Worm (Caenorhabditis elegans): Measurements from ENCODE around the gene srh-68.

The srh-68 gene

ce11 chrII:12507038-12507437 lies at the start of gene srh-68:
Gene srh-68, plus strand, starts transcription at chrII:12507338.
- TF ChIP-seq tab-1 (GFP tag; IDR thresholded peaks at IDR 0.05) (no peak), ztf-23 (GFP tag; IDR thresholded peaks at IDR 0.05) (no peak), med-1 (GFP tag; optimal IDR thresholded peaks at IDR 0.05; ENCODE audit: insufficient read depth) (no peak), ztf-29 (GFP tag; IDR thresholded peaks at IDR 0.05) (no peak), ref-1 (GFP tag; conservative IDR thresholded peaks at IDR 0.05) (no peak), T22C8.4 (GFP tag; IDR thresholded peaks at IDR 0.05) (no peak), klf-2 (GFP tag; conservative IDR thresholded peaks at IDR 0.05) (no peak), cog-1 (tag; optimal IDR thresholded peaks at IDR 0.05) (no peak), flt-1 (GFP tag; IDR thresholded peaks at IDR 0.05) (no peak)

DNA sequence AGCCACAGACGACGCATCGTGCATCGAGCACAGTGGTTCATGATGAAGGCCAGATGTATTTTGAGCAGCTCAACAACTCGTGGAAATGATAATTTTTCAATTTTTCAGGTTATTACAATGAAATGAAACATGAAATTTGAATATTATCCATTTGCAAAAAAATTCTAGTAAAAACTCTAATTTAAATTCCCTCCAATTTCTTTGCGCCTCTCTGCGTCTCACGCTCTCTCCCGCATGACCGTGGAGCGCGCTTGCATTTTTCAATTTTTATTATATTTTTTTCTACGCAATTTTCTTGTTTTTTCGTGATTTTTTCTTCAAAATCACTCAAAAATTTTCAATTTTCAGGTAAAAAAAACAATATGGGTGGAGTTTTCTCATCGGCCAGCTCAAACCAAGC lies 47.7 kb upstream of the srh-68 start, which contains the start of gene tag-281:
TSS of gene tag-281 (plus strand) at position 340 of the 400 bp plus-strand sequence.
- TF ChIP-seq cog-1 (tag; optimal IDR thresholded peaks at IDR 0.05) = peak; percentile 48
- no peak for TF ChIP-seq tab-1 (GFP tag; IDR thresholded peaks at IDR 0.05)
- TF ChIP-seq ztf-23 (GFP tag; IDR thresholded peaks at IDR 0.05) = 0 out of 2 replicates have a peak, but pooled peaks have one; percentile 44

DNA sequence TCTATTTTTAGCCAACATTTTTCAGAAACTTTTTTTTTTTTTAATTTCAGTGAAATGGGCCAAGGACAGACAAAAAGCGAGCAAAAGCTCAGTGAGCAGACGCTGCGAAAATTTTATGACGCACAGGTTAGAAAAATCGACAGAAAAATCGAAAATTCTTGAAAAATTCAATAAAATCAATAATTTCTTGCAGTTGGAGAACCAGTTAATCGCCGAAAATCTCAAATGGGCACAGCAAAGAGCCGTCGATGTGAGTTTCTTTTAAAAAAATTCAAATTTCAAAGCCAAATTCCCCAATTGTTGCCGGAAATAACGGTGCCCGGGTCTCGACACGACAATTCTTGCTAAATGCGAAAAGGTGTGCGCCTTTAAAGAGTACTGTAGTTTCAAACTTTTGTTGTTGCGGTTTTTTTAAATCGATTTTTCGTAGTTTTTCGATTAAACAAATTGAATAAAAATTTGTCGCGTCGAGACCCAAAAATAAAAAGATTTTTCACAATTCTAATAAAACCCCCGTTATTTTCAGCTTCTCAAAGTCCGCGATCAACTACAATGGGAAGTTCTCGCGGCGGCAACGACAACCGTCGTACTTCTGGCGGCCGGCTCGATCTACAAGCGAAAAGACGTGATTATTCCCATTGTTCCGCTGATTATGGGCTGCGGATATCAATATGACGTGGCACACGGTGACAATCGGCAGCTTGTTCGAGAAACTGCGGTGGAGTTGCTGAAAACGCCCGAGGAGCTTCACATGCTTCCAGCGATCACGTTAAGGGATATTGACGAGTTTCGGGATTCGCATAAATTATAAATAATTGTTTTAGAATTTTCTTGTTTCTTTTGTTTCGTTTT lies 46.3 kb upstream of the srh-68 start, which contains the start of gene tag-280:
TSS of gene tag-280 (plus strand) at position 51 of the 852 bp plus-strand sequence.
- TF ChIP-seq cog-1 (tag; optimal IDR thresholded peaks at IDR 0.05) (no peak), tab-1 (GFP tag; IDR thresholded peaks at IDR 0.05) (no peak), med-1 (GFP tag; optimal IDR thresholded peaks at IDR 0.05; ENCODE audit: insufficient read depth) (no peak), ztf-23 (GFP tag; IDR thresholded peaks at IDR 0.05) (no peak), T22C8.4 (GFP tag; IDR thresholded peaks at IDR 0.05) (no peak), ref-1 (GFP tag; conservative IDR thresholded peaks at IDR 0.05) (no peak), klf-2 (GFP tag; conservative IDR thresholded peaks at IDR 0.05) (no peak), ztf-29 (GFP tag; IDR thresholded peaks at IDR 0.05) (no peak), flt-1 (GFP tag; IDR thresholded peaks at IDR 0.05) (no peak)

DNA sequence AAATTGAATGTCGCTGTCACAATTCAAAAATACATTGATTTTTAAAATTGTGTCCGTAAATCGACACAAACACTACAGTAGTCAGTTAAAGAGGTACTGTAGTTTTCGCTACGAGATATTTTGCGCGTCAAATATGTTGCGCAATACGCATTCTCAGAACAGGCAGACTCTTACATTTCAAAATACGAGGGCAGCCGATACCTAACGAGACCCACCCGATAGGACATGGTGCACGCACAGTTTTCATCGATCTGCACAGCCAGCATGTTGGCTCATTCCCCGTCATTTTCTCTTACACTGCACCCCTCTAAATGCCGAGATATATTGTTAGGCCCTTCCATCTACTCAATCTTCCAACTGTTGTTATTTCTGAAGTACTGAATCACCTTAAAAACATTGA lies 44.9 kb upstream of the srh-68 start, which contains the start of gene F15A4.2:
TSS of gene F15A4.2 (plus strand) at position 301 of the 400 bp plus-strand sequence.
- TF ChIP-seq med-1 (GFP tag; optimal IDR thresholded peaks at IDR 0.05; ENCODE audit: insufficient read depth) (no peak), ztf-29 (GFP tag; IDR thresholded peaks at IDR 0.05) (no peak), ztf-23 (GFP tag; IDR thresholded peaks at IDR 0.05) (no peak), ref-1 (GFP tag; conservative IDR thresholded peaks at IDR 0.05) (no peak), tab-1 (GFP tag; IDR thresholded peaks at IDR 0.05) (no peak), cog-1 (tag; optimal IDR thresholded peaks at IDR 0.05) (no peak), flt-1 (GFP tag; IDR thresholded peaks at IDR 0.05) (no peak), klf-2 (GFP tag; conservative IDR thresholded peaks at IDR 0.05) (no peak), T22C8.4 (GFP tag; IDR thresholded peaks at IDR 0.05) (no peak; the same call in 1 of the 2 replicates)

DNA sequence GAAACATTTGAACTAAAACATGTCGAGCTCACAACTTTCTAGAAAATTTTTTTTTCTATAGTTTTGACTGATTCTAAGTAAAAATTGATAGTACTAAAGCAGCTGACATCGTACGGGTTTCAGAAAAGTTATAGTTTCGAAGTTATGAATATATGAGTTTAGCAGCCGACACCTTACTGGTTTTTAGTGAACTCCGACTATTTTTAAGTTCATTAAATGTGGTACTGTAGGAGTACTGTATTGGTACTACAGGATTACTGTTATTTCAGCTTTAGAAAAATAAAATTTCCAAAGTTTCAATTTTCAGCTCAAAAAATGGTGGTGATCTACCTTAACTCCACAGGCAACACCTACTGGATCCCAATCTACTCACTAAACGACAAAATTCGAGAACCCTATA lies 41.6 kb upstream of the srh-68 start, which contains the start of gene sre-37:
TSS of gene sre-37 (plus strand) at position 301 of the 400 bp plus-strand sequence.
- no peak for TF ChIP-seq cog-1 (tag; optimal IDR thresholded peaks at IDR 0.05)
- no peak for TF ChIP-seq T22C8.4 (GFP tag; IDR thresholded peaks at IDR 0.05)
- no peak for TF ChIP-seq tab-1 (GFP tag; IDR thresholded peaks at IDR 0.05)

DNA sequence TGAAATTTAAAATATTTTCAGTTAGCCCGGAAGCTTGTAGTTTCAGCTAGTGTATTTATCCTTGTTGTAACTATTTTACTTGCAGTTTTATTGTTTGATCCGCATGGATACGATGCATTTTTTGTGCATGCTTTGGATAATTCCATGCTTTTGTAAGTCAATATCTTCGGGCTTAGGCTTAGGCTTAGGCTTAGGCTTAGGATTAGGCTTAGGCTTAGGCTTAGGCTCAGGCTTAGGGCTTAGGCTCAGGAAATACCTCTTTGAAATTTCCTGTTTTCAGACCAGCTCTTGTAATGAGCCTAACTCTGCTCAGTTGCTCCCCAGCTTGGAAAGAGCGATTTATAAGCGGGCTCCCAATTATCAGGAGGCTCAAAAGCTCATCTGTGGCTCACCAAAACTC lies 40.1 kb upstream of the srh-68 start, which contains the start of gene srg-16:
TSS of gene srg-16 (plus strand) at position 87 of the 400 bp plus-strand sequence.
- TF ChIP-seq cog-1 (tag; optimal IDR thresholded peaks at IDR 0.05) (no peak), ztf-23 (GFP tag; IDR thresholded peaks at IDR 0.05) (no peak), ztf-29 (GFP tag; IDR thresholded peaks at IDR 0.05) (no peak), med-1 (GFP tag; optimal IDR thresholded peaks at IDR 0.05; ENCODE audit: insufficient read depth) (no peak), klf-2 (GFP tag; conservative IDR thresholded peaks at IDR 0.05) (no peak), ref-1 (GFP tag; conservative IDR thresholded peaks at IDR 0.05) (no peak)

- TF ChIP-seq tab-1 (GFP tag; IDR thresholded peaks at IDR 0.05) (no peak), ztf-29 (GFP tag; IDR thresholded peaks at IDR 0.05) (no peak), flt-1 (GFP tag; IDR thresholded peaks at IDR 0.05) (no peak), klf-2 (GFP tag; conservative IDR thresholded peaks at IDR 0.05) (no peak), ref-1 (GFP tag; conservative IDR thresholded peaks at IDR 0.05) (no peak), ztf-23 (GFP tag; IDR thresholded peaks at IDR 0.05) (no peak), cog-1 (tag; optimal IDR thresholded peaks at IDR 0.05) (no peak), T22C8.4 (GFP tag; IDR thresholded peaks at IDR 0.05) (no peak), med-1 (GFP tag; optimal IDR thresholded peaks at IDR 0.05; ENCODE audit: insufficient read depth) (no peak)
Measured at ce11 chrII:12471138-12471855, 35.8 kb upstream of the srh-68 start, which contains the start of the genes F15A4.5 and phat-8. Gene F15A4.5, minus strand, starts transcription at chrII:12471238. Gene phat-8, plus strand, starts transcription at chrII:12471805.

DNA sequence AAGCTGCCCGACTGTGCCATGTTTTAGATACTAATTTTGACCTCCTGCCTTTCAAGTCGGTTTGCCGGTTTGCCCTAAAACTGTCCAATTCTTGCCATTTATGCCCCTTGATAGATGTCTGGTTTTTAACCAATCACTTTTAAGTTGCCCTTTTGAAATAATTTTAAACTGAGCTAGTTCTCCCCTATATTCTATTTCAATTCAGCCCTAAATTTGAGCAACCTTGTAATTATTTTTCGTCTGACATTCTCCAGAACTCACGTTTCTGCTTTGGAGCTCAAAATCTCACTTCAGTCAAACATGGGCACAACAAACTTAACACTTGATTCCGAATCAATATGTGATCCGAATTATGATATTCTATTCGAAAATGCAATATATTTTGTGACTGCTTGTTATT lies 33.7 kb upstream of the srh-68 start, which contains the start of gene srg-17:
TSS of gene srg-17 (plus strand) at position 301 of the 400 bp plus-strand sequence.
- TF ChIP-seq tab-1 (GFP tag; IDR thresholded peaks at IDR 0.05) (no peak), med-1 (GFP tag; optimal IDR thresholded peaks at IDR 0.05; ENCODE audit: insufficient read depth) (no peak), klf-2 (GFP tag; conservative IDR thresholded peaks at IDR 0.05) (no peak), ztf-29 (GFP tag; IDR thresholded peaks at IDR 0.05) (no peak), ztf-23 (GFP tag; IDR thresholded peaks at IDR 0.05) (no peak), ref-1 (GFP tag; conservative IDR thresholded peaks at IDR 0.05) (no peak), flt-1 (GFP tag; IDR thresholded peaks at IDR 0.05) (no peak)

ce11 chrII:12480811-12481210 lies 26.3 kb upstream of the srh-68 start, which contains the start of gene arrd-9:
Gene arrd-9, minus strand, starts transcription at chrII:12480911.
- TF ChIP-seq ref-1 (GFP tag; conservative IDR thresholded peaks at IDR 0.05) = no peak
- no peak for TF ChIP-seq cog-1 (tag; optimal IDR thresholded peaks at IDR 0.05)
- no peak for TF ChIP-seq flt-1 (GFP tag; IDR thresholded peaks at IDR 0.05)
- no peak for TF ChIP-seq tab-1 (GFP tag; IDR thresholded peaks at IDR 0.05)
- TF ChIP-seq T22C8.4 (GFP tag; IDR thresholded peaks at IDR 0.05) = no peak
- no peak for TF ChIP-seq klf-2 (GFP tag; conservative IDR thresholded peaks at IDR 0.05)
- TF ChIP-seq ztf-29 (GFP tag; IDR thresholded peaks at IDR 0.05) = no peak
- TF ChIP-seq ztf-23 (GFP tag; IDR thresholded peaks at IDR 0.05) = no peak
- TF ChIP-seq med-1 (GFP tag; optimal IDR thresholded peaks at IDR 0.05; ENCODE audit: insufficient read depth) = no peak

Data from whole organism, midembryonic.